Worm (Caenorhabditis elegans): Measurements from ENCODE around the gene pph-2.

DNA sequence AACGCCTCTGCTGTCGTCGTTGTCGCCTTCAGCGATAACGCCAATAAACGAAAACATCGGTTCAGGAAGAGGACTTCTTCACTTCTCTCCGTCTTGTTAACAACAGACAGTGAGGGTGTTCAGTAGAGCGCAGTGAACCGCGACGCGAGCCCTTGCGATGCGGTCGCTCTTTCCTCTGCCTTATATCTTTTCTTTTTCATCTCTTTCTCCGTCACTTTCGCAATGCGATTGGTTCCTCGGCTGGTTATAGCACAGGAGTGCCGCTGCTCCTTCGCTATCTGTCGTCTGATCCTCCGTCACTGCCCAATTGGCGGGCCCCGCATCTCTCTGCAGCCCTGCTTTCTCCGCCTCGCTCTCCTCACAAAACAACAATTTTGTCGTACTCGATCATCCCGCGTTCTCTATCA lies 20.4 kb downstream of the pph-2 start:
- TF ChIP-seq F44E2.7 (GFP tag; IDR thresholded peaks at IDR 0.05), result no peak
- peak; percentile 32 for TF ChIP-seq nhr-28 (tag; optimal IDR thresholded peaks at IDR 0.05)
- no peak for TF ChIP-seq zip-2 (tag; optimal IDR thresholded peaks at IDR 0.05)
- peak; percentile 58 for TF ChIP-seq lin-13 (GFP tag; optimal IDR thresholded peaks at IDR 0.05)
- TF ChIP-seq zag-1 (tag; optimal IDR thresholded peaks at IDR 0.05), result no peak
- peak; percentile 67 for TF ChIP-seq ama-1 (optimal IDR thresholded peaks at IDR 0.05)
- TF ChIP-seq unc-62 (GFP tag; optimal IDR thresholded peaks at IDR 0.05 in 1 of 2), result peak in 1 of 2 experiments; percentile 83
- TF ChIP-seq unc-62 (tag; optimal IDR thresholded peaks at IDR 0.05), result no peak
- no peak for TF ChIP-seq zfp-3 (GFP tag; conservative IDR thresholded peaks at IDR 0.05)
- peak; percentile 55 to 79 for TF ChIP-seq lsy-2 (tag; optimal IDR thresholded peaks at IDR 0.05)
- peak; percentile 81 for TF ChIP-seq mep-1 (tag; optimal IDR thresholded peaks at IDR 0.05)
- TF ChIP-seq dpl-1 (GFP tag; optimal IDR thresholded peaks at IDR 0.05), result peak; percentile 19
